Worm (Caenorhabditis elegans): ENCODE results near the gene Y41G9A.5.

DNA sequence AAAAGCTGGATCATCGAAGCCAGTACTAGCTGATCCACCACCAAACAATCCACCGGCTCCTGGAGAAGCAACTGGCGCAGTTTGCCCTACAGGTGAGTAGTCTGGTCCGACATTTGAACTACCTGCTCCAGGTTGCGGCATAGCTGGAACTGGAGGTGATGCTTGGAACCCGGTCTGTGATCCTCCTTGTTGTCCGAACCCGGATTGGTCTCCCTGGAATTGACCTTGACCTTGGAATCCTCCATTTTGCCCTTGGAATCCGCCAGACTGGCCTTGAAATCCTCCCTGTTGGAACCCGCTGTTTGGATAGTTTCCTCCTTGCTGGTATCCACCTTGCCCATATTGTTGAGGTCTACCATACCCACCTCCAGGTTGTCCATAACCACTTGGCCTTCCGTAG lies 517 bp upstream of the Y41G9A.5 start:
- no peak for TF ChIP-seq pha-4 (tag; optimal IDR thresholded peaks at IDR 0.05)
- TF ChIP-seq lsy-2 (tag; optimal IDR thresholded peaks at IDR 0.05), result no peak
- TF ChIP-seq snpc-4 (tag; optimal IDR thresholded peaks at IDR 0.05), result no peak
- TF ChIP-seq elt-3 (tag; optimal IDR thresholded peaks at IDR 0.05), result no peak
- TF ChIP-seq blmp-1 (tag; optimal IDR thresholded peaks at IDR 0.05), result no peak
- no peak for TF ChIP-seq ztf-11 (tag; optimal IDR thresholded peaks at IDR 0.05)
- TF ChIP-seq mab-5 (tag; optimal IDR thresholded peaks at IDR 0.05), result no peak

Measured in whole organism, mixed stage, embryonic.